Fruit fly (Drosophila melanogaster) whole organism, embryonic: Measurements from ENCODE around the gene Nepl7.
A peak's percentile ranks its signal among the peaks of the same experiment; 100 is the strongest.

ENCODE experiments used
- Awh ChIP-seq: fragments of 200-800 bp; sonication (Bioruptor generic); IDR thresholded peaks from 2 replicates; pipeline ENCODE4, ENCODE4 v1.3.6; 2022; ENCODE audit warnings: missing biosample characterization, missing genetic modification characterization
- CG11093 ChIP-seq: fragments of 200-800 bp; sonication (Bioruptor generic); IDR thresholded peaks from 3 replicates; pipeline ENCODE4 v1.3.6; 2022; ENCODE audit warnings: missing biosample characterization, missing genetic modification characterization
- CG1233 ChIP-seq: fragments of 200-800 bp; sonication (Bioruptor generic); optimal IDR thresholded peaks from 4 replicates; lab custom pipeline; 2018; ENCODE audit warnings: missing biosample characterization, mild to moderate bottlenecking, missing genetic modification characterization
- CG13624 ChIP-seq: fragments of 200-800 bp; sonication (Bioruptor generic); optimal IDR thresholded peaks from 2 replicates; lab custom pipeline; 2016; ENCODE audit warnings: missing biosample characterization, missing genetic modification characterization
- CG15479 ChIP-seq: fragments of 200-800 bp; sonication (Bioruptor generic); optimal IDR thresholded peaks from 3 replicates; lab custom pipeline; 2019; ENCODE audit warnings: missing biosample characterization, mild to moderate bottlenecking, missing genetic modification characterization, moderate library complexity
- CG1603 ChIP-seq: fragments of 200-800 bp; sonication (Bioruptor generic); optimal IDR thresholded peaks from 2 replicates; lab custom pipeline; 2019; ENCODE audit warnings: missing biosample characterization, mild to moderate bottlenecking, missing genetic modification characterization, moderate library complexity
- CG1647 ChIP-seq: fragments of 200-800 bp; sonication (Bioruptor generic); optimal IDR thresholded peaks from 3 replicates; lab custom pipeline; 2016; ENCODE audit warnings: missing biosample characterization, missing genetic modification characterization
- CG18262 ChIP-seq: fragments of 200-800 bp; optimal IDR thresholded peaks from 3 replicates; lab custom pipeline; 2019; ENCODE audit warnings: missing biosample characterization, mild to moderate bottlenecking, missing genetic modification characterization, moderate library complexity
- CG32532 ChIP-seq: fragments of 200-800 bp; sonication (Bioruptor generic); IDR thresholded peaks from 2 replicates; pipeline ENCODE4 v1.3.6; 2022; ENCODE audit warnings: missing biosample characterization, missing genetic modification characterization
- CG3281 ChIP-seq: fragments of 200-800 bp; sonication (Bioruptor generic); optimal IDR thresholded peaks from 3 replicates; lab custom pipeline; 2017; ENCODE audit warnings: missing biosample characterization, mild to moderate bottlenecking, missing genetic modification characterization
- CG3838 ChIP-seq: fragments of 200-800 bp; sonication (Bioruptor generic); optimal IDR thresholded peaks from 3 replicates; lab custom pipeline; 2016; ENCODE audit warnings: missing biosample characterization, missing genetic modification characterization
- CG4707 ChIP-seq: fragments of 200-800 bp; sonication (Bioruptor generic); optimal IDR thresholded peaks from 2 replicates; lab custom pipeline; 2018; ENCODE audit warnings: missing biosample characterization, mild to moderate bottlenecking, missing genetic modification characterization, moderate library complexity
- CG6683 ChIP-seq: fragments of 200-800 bp; sonication (Bioruptor generic); optimal IDR thresholded peaks from 2 replicates; lab custom pipeline; 2017; ENCODE audit warnings: missing biosample characterization, mild to moderate bottlenecking, missing genetic modification characterization, missing genetic modification reagents
- CG8924 ChIP-seq: fragments of 200-800 bp; optimal IDR thresholded peaks from 3 replicates; lab custom pipeline; 2019; ENCODE audit warnings: missing biosample characterization, mild to moderate bottlenecking, missing genetic modification characterization, moderate library complexity
- Camta ChIP-seq: fragments of 200-800 bp; sonication (Bioruptor generic); optimal IDR thresholded peaks from 2 replicates; lab custom pipeline; 2016; ENCODE audit warnings: missing biosample characterization, missing genetic modification characterization
- Dek ChIP-seq: fragments of 200-800 bp; sonication (Bioruptor generic); optimal IDR thresholded peaks from 3 replicates; lab custom pipeline; 2019; ENCODE audit warnings: missing biosample characterization, mild to moderate bottlenecking, missing genetic modification characterization, moderate library complexity
- Dip2 ChIP-seq: fragments of 200-800 bp; sonication (Bioruptor generic); IDR thresholded peaks from 2 replicates; pipeline ENCODE4 v1.3.6; 2022; ENCODE audit warnings: missing biosample characterization, missing genetic modification characterization
- Dll ChIP-seq: fragments of 200-800 bp; sonication (Bioruptor generic); IDR thresholded peaks from 4 replicates; pipeline ENCODE4 v1.3.6; 2022; ENCODE audit warnings: missing biosample characterization, missing genetic modification characterization; ENCODE audit not compliant: partially characterized antibody
- HLHmδ ChIP-seq: fragments of 200-800 bp; sonication (Bioruptor generic); optimal IDR thresholded peaks from 2 replicates; lab custom pipeline; 2018; ENCODE audit warnings: missing biosample characterization, mild to moderate bottlenecking, missing genetic modification characterization, moderate library complexity
- Hr51 ChIP-seq, 2 experiments: fragments of 200-800 bp; sonication (Bioruptor generic); optimal IDR thresholded peaks; 2 replicates in 1 of 2; 3 replicates in 1 of 2; lab custom pipeline; 2016 to 2018; ENCODE audit warnings: missing biosample characterization in 2 of 2, missing genetic modification characterization in 2 of 2, mild to moderate bottlenecking in 1 of 2, moderate library complexity in 1 of 2
- Mad ChIP-seq: fragments of 200-800 bp; sonication (Bioruptor generic); optimal IDR thresholded peaks from 2 replicates; lab custom pipeline; 2016; ENCODE audit warnings: missing biosample characterization, missing genetic modification characterization
- Mes4 ChIP-seq: fragments of 200-800 bp; sonication (Bioruptor generic); optimal IDR thresholded peaks from 2 replicates; lab custom pipeline; 2016; ENCODE audit warnings: missing biosample characterization, missing genetic modification characterization
- Nf-YB ChIP-seq: fragments of 200-800 bp; sonication (Bioruptor generic); optimal IDR thresholded peaks from 3 replicates; lab custom pipeline; 2019; ENCODE audit warnings: missing biosample characterization, mild to moderate bottlenecking, missing genetic modification characterization, moderate library complexity
- Nf-YC ChIP-seq: fragments of 200-800 bp; optimal IDR thresholded peaks from 3 replicates; lab custom pipeline; 2019; ENCODE audit warnings: missing biosample characterization, mild to moderate bottlenecking, missing genetic modification characterization, moderate library complexity
- Sox100B ChIP-seq: fragments of 200-800 bp; sonication (Bioruptor generic); optimal IDR thresholded peaks from 3 replicates; lab custom pipeline; 2018; ENCODE audit warnings: missing biosample characterization, mild to moderate bottlenecking, missing genetic modification characterization
- abd-A ChIP-seq: fragments of 200-800 bp; sonication (Bioruptor generic); optimal IDR thresholded peaks from 3 replicates; lab custom pipeline; 2019; ENCODE audit warnings: missing biosample characterization, mild to moderate bottlenecking, missing genetic modification characterization, moderate library complexity
- bigmax ChIP-seq: fragments of 200-800 bp; sonication (Bioruptor generic); optimal IDR thresholded peaks from 2 replicates; lab custom pipeline; 2018; ENCODE audit warnings: missing biosample characterization, mild to moderate bottlenecking, missing genetic modification characterization
- bsh ChIP-seq, 2 experiments: fragments of 200-800 bp; sonication (Bioruptor generic); optimal IDR thresholded peaks; 2 replicates each; lab custom pipeline; 2017 to 2018; ENCODE audit warnings: mild to moderate bottlenecking in 2 of 2, missing biosample characterization in 2 of 2, missing genetic modification characterization in 2 of 2, moderate library complexity in 1 of 2
- h ChIP-seq: fragments of >200 bp; optimal IDR thresholded peaks from 2 replicates; lab custom pipeline; 2017
- her ChIP-seq: fragments of 200-800 bp; sonication (Bioruptor generic); optimal IDR thresholded peaks from 2 replicates; lab custom pipeline; 2016; ENCODE audit warnings: missing biosample characterization, missing genetic modification characterization
- nerfin-1 ChIP-seq: fragments of 200-800 bp; sonication (Bioruptor generic); optimal IDR thresholded peaks from 3 replicates; lab custom pipeline; 2019; ENCODE audit warnings: missing biosample characterization, mild to moderate bottlenecking, missing genetic modification characterization, moderate library complexity
- pb ChIP-seq: fragments of 200-800 bp; sonication (Bioruptor generic); optimal IDR thresholded peaks from 3 replicates; lab custom pipeline; 2016; ENCODE audit warnings: missing biosample characterization, missing genetic modification characterization
- sens ChIP-seq: fragments of 200-800 bp; sonication (Bioruptor generic); peaks from one replicate; lab custom pipeline; 2016; ENCODE audit warnings: missing biosample characterization, missing genetic modification characterization
- seq ChIP-seq: fragments of 200-800 bp; sonication (Bioruptor generic); IDR thresholded peaks from 2 replicates; pipeline ENCODE4 v1.3.6; 2022; ENCODE audit warnings: missing biosample characterization, missing genetic modification characterization
- slp2 ChIP-seq: fragments of 200-800 bp; sonication (Bioruptor generic); optimal IDR thresholded peaks from 2 replicates; lab custom pipeline; 2016; ENCODE audit warnings: missing biosample characterization, missing genetic modification characterization
- sqz ChIP-seq: fragments of 200-800 bp; sonication (Bioruptor generic); optimal IDR thresholded peaks from 3 replicates; lab custom pipeline; 2018; ENCODE audit warnings: missing biosample characterization, mild to moderate bottlenecking, missing genetic modification characterization
- tll ChIP-seq, 2 experiments: fragments of 200-800 bp in 1 of 2; fragments of >200 bp in 1 of 2; sonication (Bioruptor generic) in 1 of 2; optimal IDR thresholded peaks; 2 replicates each; lab custom pipeline; 2017 to 2019; ENCODE audit warnings: missing biosample characterization in 2 of 2, missing genetic modification characterization in 2 of 2, mild to moderate bottlenecking in 1 of 2, moderate library complexity in 1 of 2
- twi ChIP-seq: fragments of 200-800 bp; optimal IDR thresholded peaks from 2 replicates; lab custom pipeline; 2019; ENCODE audit warnings: missing biosample characterization, mild to moderate bottlenecking, missing genetic modification characterization, moderate library complexity
- vvl ChIP-seq: fragments of 200-800 bp; sonication (Bioruptor generic); IDR thresholded peaks from 2 replicates; pipeline ENCODE4 v1.3.6; 2022; ENCODE audit warnings: missing biosample characterization, missing genetic modification characterization
- zen ChIP-seq: fragments of 200-800 bp; sonication (Bioruptor generic); optimal IDR thresholded peaks from 3 replicates; lab custom pipeline; 2018; ENCODE audit warnings: missing biosample characterization, mild to moderate bottlenecking, missing genetic modification characterization, moderate library complexity
- zen2 ChIP-seq: fragments of 200-800 bp; sonication (Bioruptor generic); IDR thresholded peaks from 3 replicates; pipeline ENCODE4 v1.3.6; 2022; ENCODE audit warnings: missing biosample characterization, missing genetic modification characterization; ENCODE audit not compliant: partially characterized antibody

Gene Nepl7

DNA sequence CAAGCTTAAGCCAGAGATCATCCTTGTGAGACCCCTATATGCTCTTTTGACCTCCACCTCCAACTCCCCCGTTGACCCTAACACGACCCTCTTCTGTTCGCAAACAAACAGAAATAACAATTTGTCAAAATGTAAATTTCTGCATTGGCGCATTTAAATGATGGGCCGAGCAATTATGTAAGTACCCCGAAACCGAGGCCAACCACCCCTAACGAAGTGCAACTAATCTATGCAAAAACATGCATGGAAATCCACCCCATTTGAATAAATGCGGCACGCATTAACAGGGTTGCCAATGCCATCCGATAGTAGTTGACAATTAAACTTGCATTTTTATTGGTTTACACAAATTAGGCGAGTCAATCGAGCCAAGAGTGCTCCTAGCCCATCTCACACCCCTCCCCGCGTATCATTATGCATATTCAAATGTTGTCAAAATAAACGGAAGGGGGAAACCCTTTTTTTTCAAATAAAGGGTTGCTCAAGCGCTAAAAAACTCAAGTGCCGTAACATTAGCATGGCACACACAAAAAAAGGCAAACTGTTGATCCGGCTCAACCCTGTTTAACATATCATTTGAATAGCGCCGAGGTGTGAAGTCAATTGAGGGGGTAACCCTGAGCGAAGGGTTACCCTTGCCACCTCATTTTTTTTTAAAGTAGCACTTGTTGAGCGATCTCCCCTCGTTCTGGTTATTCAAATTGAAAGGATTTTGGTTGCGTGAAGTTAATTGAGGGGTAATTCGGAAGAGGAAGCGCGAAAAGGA is 12.3 kb upstream of the Nepl7 start (continued):
- TF ChIP-seq CG13624 (GFP tag; lab: Kevin White, UChicago) (no peak), h (lab: Kevin White, UChicago) (no peak), Dll (GFP tag; lab: Robert Waterston, UW) (0 out of 4 replicates have a peak, but pooled peaks have one; percentile 21), Mad (GFP tag; lab: Kevin White, UChicago) (no peak), bsh (GFP tag; optimal IDR thresholded peaks at IDR 0.05; lab: Kevin White, UChicago) (peak in 1 of 2 experiments; percentile 6), Sox100B (GFP tag; lab: Kevin White, UChicago) (no peak), Camta (no peak), nerfin-1 (peak; percentile 25), bigmax (no peak), Nf-YB (GFP tag; lab: Kevin White, UChicago) (peak; percentile 64), Dek (tag; lab: Kevin White, UChicago) (no peak), CG3281 (GFP tag; lab: Kevin White, UChicago) (no peak), HLHmδ (GFP tag; lab: Kevin White, UChicago) (no peak), Dip2 (GFP tag; lab: Robert Waterston, UW) (no peak), CG3838 (GFP tag; lab: Kevin White, UChicago) (no peak), seq (peak; percentile 70; the same call in 1 of the 2 replicates), CG18262 (tag; lab: Kevin White, UChicago) (peak; percentile 9), pb (GFP tag; lab: Kevin White, UChicago) (no peak), CG1603 (tag; lab: Kevin White, UChicago) (peak; percentile 10), Nf-YC (peak; percentile 57), CG6683 (GFP tag; lab: Kevin White, UChicago) (no peak), Mes4 (GFP tag; lab: Kevin White, UChicago) (no peak), abd-A (tag; lab: Kevin White, UChicago) (peak; percentile 33), sens (GFP tag; lab: Kevin White, UChicago) (peak; percentile 85), Awh (GFP tag; lab: Robert Waterston, UW) (no peak), slp2 (no peak), tll (GFP tag; optimal IDR thresholded peaks at IDR 0.05; lab: Kevin White, UChicago) (peak in 1 of 2 experiments; percentile 54), vvl (GFP tag; lab: Robert Waterston, UW) (peak; percentile 77), Hr51 (GFP tag; optimal IDR thresholded peaks at IDR 0.05; lab: Kevin White, UChicago) (no peak), CG11093 (no peak), CG8924 (tag; lab: Kevin White, UChicago) (peak; percentile 1), CG1233 (GFP tag; lab: Kevin White, UChicago) (no peak), CG32532 (GFP tag; lab: Robert Waterston, UW) (no peak), her (GFP tag; lab: Kevin White, UChicago) (no peak), sqz (GFP tag; lab: Kevin White, UChicago) (peak; percentile 92)
- TF ChIP-seq, all 482 proteins: peak for 23

DNA sequence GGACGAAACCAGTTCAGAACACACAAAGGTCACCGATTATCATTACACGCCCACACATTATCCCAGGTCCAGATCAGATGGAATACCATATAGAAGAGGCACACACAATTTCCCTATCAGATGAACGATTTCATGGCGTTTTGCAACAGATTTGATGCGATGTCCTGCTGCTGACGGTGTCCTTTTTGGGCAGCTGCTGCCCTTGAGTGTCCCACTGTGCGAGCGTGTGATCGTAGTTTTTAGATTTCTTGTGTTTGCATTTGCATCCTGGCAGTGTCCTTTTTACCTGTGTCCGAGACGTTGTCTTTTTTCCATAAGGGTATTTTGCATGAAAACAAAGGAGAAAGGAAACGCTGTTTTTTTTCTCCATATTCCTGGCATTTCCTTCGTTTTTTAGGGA is 9.8 kb upstream of the Nepl7 start:
- TF ChIP-seq zen2 (GFP tag; lab: Robert Waterston, UW) (no peak), CG4707 (GFP tag; lab: Kevin White, UChicago) (peak; percentile 21), zen (peak; percentile 67), CG15479 (GFP tag; lab: Kevin White, UChicago) (peak; percentile 59), CG1647 (GFP tag; lab: Kevin White, UChicago) (no peak), twi (tag; lab: Kevin White, UChicago) (peak; percentile 57)
